Fruit fly (Drosophila melanogaster): ENCODE results near the gene CG10993.

DNA sequence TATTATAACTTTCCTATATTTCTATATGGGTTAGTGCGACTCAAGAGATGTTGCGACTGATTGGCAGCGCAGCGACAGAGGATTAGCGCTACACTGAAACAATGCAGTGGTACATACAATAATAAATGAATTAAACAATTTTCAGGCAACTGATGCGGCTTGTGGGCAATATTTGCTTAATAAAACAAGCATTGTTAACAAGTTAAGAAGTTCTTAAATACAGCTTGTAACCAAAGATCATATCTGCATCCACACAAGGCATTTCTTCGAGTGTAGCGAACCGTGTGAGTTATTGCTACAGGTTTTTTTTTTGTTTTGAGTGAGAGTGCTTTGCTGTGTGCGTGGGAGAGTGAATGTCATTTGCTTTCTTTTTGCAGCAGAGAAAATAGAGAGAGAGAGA, 48.0 kb upstream of the CG10993 start:
- TF ChIP-seq EcR (GFP tag; optimal IDR thresholded peaks at IDR 0.05): peak; percentile 16
- peak; percentile 80 for TF ChIP-seq Snoo (tag; optimal IDR thresholded peaks at IDR 0.05)
- TF ChIP-seq CG8159 (tag; optimal IDR thresholded peaks at IDR 0.05): peak; percentile 85

Measured in whole organism, pupa.